Worm (Caenorhabditis elegans): ENCODE measurements around the gene F47B7.2.

Gene F47B7.2

DNA sequence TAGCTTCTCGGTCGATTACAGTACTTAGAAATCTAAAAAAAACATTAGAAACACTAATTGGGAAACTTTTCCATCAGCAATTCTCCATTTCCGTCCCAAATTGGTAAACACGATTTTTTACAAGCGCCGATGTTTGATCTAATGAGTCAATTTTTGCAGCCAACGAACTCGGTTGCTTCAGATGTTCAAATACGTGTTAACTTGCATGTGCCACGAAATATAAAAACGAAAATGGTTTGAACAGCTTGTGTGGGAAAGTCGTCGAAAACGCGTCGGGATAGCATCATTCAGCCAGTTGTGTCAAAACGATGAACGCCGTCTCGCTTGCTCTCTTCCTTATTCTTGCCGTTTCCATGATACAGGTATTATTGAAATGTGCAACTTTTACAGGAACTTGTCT is 32.3 kb downstream of the F47B7.2 start, which contains the start of gene F35A5.2:
F35A5.2 (plus strand) TSS at position 301 of the 400 bp plus-strand sequence.
- TF ChIP-seq unc-120 (tag; optimal IDR thresholded peaks at IDR 0.05; ENCODE audit: poor library complexity, severe bottlenecking) (no peak), lsy-2 (tag; optimal IDR thresholded peaks at IDR 0.05) (no peak)

DNA sequence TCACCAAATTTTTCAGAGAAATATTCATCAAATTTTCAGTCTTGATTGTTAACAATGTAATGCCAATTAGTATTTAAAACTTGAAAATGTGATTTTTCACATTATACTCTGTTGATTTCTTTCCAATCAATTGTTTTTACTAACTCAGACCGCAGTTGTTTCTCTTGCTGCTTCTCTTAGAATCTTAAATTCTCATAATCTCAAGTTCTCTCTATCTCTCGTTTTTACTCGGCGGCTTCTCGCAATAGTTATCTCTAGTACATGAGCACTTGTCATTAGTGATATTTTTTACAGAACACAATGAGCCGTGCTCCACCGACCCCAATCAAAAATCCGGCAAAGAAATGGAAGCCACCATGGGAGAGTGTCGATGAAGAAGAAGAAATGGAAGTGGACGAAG is 34.6 kb downstream of the F47B7.2 start, which contains the start of gene F35A5.1:
F35A5.1 (plus strand) TSS at position 301 of the 400 bp plus-strand sequence.
- TF ChIP-seq snpc-4 (tag; optimal IDR thresholded peaks at IDR 0.05) (no peak), unc-120 (tag; optimal IDR thresholded peaks at IDR 0.05; ENCODE audit: poor library complexity, severe bottlenecking) (no peak)

DNA sequence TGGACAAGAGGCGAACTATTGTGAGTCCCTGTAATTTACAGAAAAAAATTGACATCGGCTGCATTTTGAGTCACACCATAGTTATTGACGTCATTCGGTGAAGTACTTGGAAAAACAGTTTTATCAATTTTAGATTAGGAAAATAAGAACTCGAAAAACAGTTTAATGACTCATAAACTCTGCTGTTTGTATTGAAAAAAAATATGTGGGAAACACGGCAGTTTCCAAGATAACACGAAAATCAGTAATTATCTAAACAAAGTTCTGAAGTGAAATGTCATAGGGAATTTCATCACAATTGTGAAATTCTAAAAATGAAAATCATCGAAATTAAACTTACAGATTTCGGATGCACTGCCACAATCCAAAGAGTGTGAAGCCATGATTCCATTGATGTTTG is 42.3 kb downstream of the F47B7.2 start:
- TF ChIP-seq nhr-237 (tag; optimal IDR thresholded peaks at IDR 0.05), result no peak

DNA sequence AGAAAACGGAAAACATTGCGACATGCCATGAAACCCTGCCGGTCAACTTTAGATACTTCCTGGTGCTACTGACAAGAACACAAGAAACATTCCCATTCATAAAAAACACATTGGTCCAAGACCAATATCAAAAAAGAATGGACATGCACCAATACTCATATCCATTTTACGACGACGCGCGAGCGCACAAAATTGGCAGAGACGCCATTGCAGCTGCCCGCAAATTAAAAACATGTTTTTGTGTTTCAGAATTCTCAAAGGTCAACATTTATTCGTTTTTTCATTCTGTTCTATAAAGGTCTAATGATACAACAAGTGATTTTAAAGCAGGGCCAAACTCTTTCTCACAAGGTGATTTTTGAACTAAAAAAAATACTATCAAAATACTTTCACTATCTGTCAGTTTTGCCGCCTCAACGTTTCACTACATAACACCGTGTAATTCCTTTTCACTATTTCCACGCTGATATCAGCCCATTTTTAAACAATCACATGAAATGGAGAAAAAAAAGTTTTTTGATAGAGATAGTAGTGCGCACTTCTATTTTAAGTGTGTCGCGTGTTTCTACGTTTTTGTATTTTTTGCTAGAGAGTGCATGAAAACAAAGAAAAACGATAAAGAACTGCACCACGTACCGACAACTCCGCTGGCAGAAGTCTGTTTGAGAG is 46.4 kb downstream of the F47B7.2 start:
- no peak for TF ChIP-seq M03D4.4 (tag; optimal IDR thresholded peaks at IDR 0.05)
- no peak for TF ChIP-seq ces-1 (GFP tag; optimal IDR thresholded peaks at IDR 0.05)
- no peak for TF ChIP-seq flh-1 (GFP tag; optimal IDR thresholded peaks at IDR 0.05)
- no peak for TF ChIP-seq unc-120 (tag; optimal IDR thresholded peaks at IDR 0.05; ENCODE audit: poor library complexity, severe bottlenecking)
- TF ChIP-seq drap-1 (GFP tag; optimal IDR thresholded peaks at IDR 0.05), result no peak
- no peak for TF ChIP-seq hlh-1 (tag; optimal IDR thresholded peaks at IDR 0.05)
- TF ChIP-seq ztf-11 (tag; optimal IDR thresholded peaks at IDR 0.05), result no peak
- TF ChIP-seq snpc-4 (tag; optimal IDR thresholded peaks at IDR 0.05), result no peak
- TF ChIP-seq ceh-43 (GFP tag; optimal IDR thresholded peaks at IDR 0.05), result no peak

DNA sequence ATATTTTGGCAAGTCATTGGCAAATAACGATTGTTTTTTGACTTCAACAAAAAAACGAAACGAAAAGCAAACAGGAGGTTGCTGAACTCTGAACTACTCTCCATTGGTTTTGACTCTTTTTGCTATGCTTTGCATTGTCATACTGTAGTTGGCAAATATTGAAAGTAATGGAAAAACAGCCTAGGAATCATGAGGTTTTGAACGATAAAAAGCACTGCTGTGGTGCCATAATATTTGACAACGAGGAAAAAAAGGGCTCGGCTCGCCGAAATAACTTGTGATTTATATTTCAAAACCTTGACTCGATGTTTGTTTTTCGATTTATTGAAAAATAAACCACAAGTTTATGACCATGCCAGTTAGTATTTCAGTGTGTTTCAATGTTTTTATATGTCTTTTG is 47.1 kb downstream of the F47B7.2 start:
- TF ChIP-seq mab-5 (tag; optimal IDR thresholded peaks at IDR 0.05), result no peak
- TF ChIP-seq unc-39 (tag; optimal IDR thresholded peaks at IDR 0.05), result no peak
- no peak for TF ChIP-seq lsy-2 (tag; optimal IDR thresholded peaks at IDR 0.05)
- TF ChIP-seq pha-4 (tag; optimal IDR thresholded peaks at IDR 0.05), result no peak

DNA sequence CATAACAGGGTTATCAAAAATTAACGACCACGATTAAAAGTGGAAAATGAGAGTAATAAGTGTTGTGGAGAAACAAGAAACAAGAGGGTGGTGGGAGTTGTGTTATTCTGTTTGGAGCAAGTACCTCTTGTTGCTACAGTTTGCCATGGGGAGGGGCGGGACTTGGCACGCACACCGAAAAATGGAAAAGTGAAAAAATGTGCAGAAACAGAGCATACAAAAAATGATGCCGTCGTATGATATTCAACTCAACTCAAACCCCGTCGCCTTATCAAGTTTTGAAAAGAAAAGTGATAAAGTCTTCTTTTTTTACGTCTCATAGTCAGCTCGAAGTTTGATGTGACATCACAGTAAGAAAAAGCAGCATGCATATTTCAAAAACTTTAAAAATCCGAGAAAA is 48.1 kb downstream of the F47B7.2 start:
- TF ChIP-seq nhr-76 (tag; optimal IDR thresholded peaks at IDR 0.05) (no peak), nhr-237 (tag; optimal IDR thresholded peaks at IDR 0.05) (no peak), ceh-39 (tag; optimal IDR thresholded peaks at IDR 0.05) (no peak), bed-3 (GFP tag; optimal IDR thresholded peaks at IDR 0.05) (no peak), lin-32 (GFP tag; optimal IDR thresholded peaks at IDR 0.05) (no peak), ceh-83 (GFP tag; optimal IDR thresholded peaks at IDR 0.05) (no peak), pha-4 (tag; optimal IDR thresholded peaks at IDR 0.05) (no peak), sptf-1 (tag; optimal IDR thresholded peaks at IDR 0.05) (no peak), sem-2 (GFP tag; optimal IDR thresholded peaks at IDR 0.05) (no peak), nhr-28 (tag; optimal IDR thresholded peaks at IDR 0.05) (no peak), mls-2 (tag; optimal IDR thresholded peaks at IDR 0.05) (no peak), mab-5 (tag; optimal IDR thresholded peaks at IDR 0.05) (no peak), blmp-1 (tag; optimal IDR thresholded peaks at IDR 0.05) (no peak)

DNA sequence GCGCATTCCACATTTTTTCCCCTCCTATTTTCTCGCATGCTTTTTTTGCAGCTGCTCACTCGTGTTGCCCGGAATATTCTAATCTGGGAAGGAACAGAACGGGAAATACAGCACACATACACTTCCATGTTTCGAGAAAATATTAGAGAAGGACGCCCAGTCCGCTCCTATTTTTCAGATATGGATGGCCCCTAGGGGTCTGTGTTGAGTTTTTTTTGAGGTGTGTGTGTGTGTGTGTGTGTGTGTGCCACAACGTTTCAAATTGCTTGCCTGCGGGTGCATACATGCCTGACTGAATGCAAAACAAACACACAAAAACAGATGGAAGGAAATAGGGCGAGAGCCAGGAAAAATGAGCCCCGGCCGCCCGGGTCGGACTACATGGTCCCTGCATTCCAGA is 49.0 kb downstream of the F47B7.2 start:
- TF ChIP-seq zip-8 (tag; optimal IDR thresholded peaks at IDR 0.05) (no peak), blmp-1 (tag; optimal IDR thresholded peaks at IDR 0.05) (no peak), ceh-83 (GFP tag; optimal IDR thresholded peaks at IDR 0.05) (no peak), unc-39 (tag; optimal IDR thresholded peaks at IDR 0.05) (no peak), tbx-8 (GFP tag; optimal IDR thresholded peaks at IDR 0.05) (no peak), sptf-1 (tag; optimal IDR thresholded peaks at IDR 0.05) (no peak), mep-1 (tag; optimal IDR thresholded peaks at IDR 0.05) (no peak), snpc-4 (tag; optimal IDR thresholded peaks at IDR 0.05) (no peak), sem-2 (GFP tag; optimal IDR thresholded peaks at IDR 0.05) (no peak), nhr-76 (tag; optimal IDR thresholded peaks at IDR 0.05) (no peak), elt-1 (tag; optimal IDR thresholded peaks at IDR 0.05; ENCODE audit: borderline replicate concordance, insufficient read depth) (no peak), pha-4 (tag; optimal IDR thresholded peaks at IDR 0.05) (no peak), nhr-2 (tag; optimal IDR thresholded peaks at IDR 0.05) (no peak), mls-2 (tag; optimal IDR thresholded peaks at IDR 0.05) (no peak), elt-3 (tag; optimal IDR thresholded peaks at IDR 0.05) (no peak), ceh-39 (tag; optimal IDR thresholded peaks at IDR 0.05) (no peak), nhr-12 (tag; optimal IDR thresholded peaks at IDR 0.05) (no peak), nhr-237 (tag; optimal IDR thresholded peaks at IDR 0.05) (no peak), drap-1 (GFP tag; optimal IDR thresholded peaks at IDR 0.05) (no peak)
